Worm (Caenorhabditis elegans) whole organism, late embryonic: ENCODE results near the gene npp-1.
A peak's percentile ranks its signal among the peaks of the same experiment; 100 is the strongest.

ENCODE experiments used
- C08G9.2 ChIP-seq: sonication (generic microtip); optimal IDR thresholded peaks from 2 replicates; lab custom pipeline; 2016; ENCODE audit warnings: mild to moderate bottlenecking, missing genetic modification characterization, moderate library complexity, missing compliant biosample characterization
- F13H6.1 ChIP-seq: sonication (generic microtip); optimal IDR thresholded peaks from 2 replicates; lab custom pipeline; 2016; ENCODE audit warnings: missing genetic modification characterization, missing compliant biosample characterization
- ama-1 ChIP-seq: fragments of 150-350 bp; optimal IDR thresholded peaks from 2 replicates; lab custom pipeline; 2014
- ceh-18 ChIP-seq: sonication (generic microtip); optimal IDR thresholded peaks from 2 replicates; lab custom pipeline; 2016; ENCODE audit warnings: missing genetic modification characterization, missing compliant biosample characterization
- ceh-19 ChIP-seq: fragments of 200-800 bp; sonication (Bioruptor generic); optimal IDR thresholded peaks from 2 replicates; lab custom pipeline; 2018; ENCODE audit warnings: mild to moderate bottlenecking, missing genetic modification characterization, missing compliant biosample characterization
- ceh-2 ChIP-seq: sonication (generic microtip); optimal IDR thresholded peaks from 2 replicates; lab custom pipeline; 2016; ENCODE audit warnings: missing genotype, missing genetic modification characterization, missing compliant biosample characterization
- ceh-24 ChIP-seq: sonication (generic microtip); optimal IDR thresholded peaks from 2 replicates; lab custom pipeline; 2016; ENCODE audit warnings: mild to moderate bottlenecking, missing genetic modification characterization, missing compliant biosample characterization
- ceh-30 ChIP-seq: fragments of 150-350 bp; optimal IDR thresholded peaks from 2 replicates; lab custom pipeline; 2014; ENCODE audit warnings: missing biosample characterization, missing genetic modification characterization
- ceh-31 ChIP-seq: sonication (generic microtip); optimal IDR thresholded peaks from 2 replicates; lab custom pipeline; 2016; ENCODE audit warnings: missing genetic modification characterization, missing compliant biosample characterization
- ceh-9 ChIP-seq: sonication (generic microtip); optimal IDR thresholded peaks from 2 replicates; lab custom pipeline; 2016; ENCODE audit warnings: mild to moderate bottlenecking, missing genetic modification characterization, inconsistent platforms, missing compliant biosample characterization
- che-1 ChIP-seq: sonication (generic microtip); optimal IDR thresholded peaks from 2 replicates; lab custom pipeline; 2016; ENCODE audit warnings: mild to moderate bottlenecking, missing genetic modification characterization, missing compliant biosample characterization
- dmd-4 ChIP-seq: sonication (generic microtip); optimal IDR thresholded peaks from 2 replicates; lab custom pipeline; 2016; ENCODE audit warnings: borderline replicate concordance, missing genetic modification characterization, missing compliant biosample characterization
- elt-2 ChIP-seq: sonication (generic microtip); optimal IDR thresholded peaks from 2 replicates; lab custom pipeline; 2016; ENCODE audit warnings: missing genetic modification reagents, missing genetic modification characterization, missing compliant biosample characterization
- elt-4 ChIP-seq: sonication (generic microtip); optimal IDR thresholded peaks from 2 replicates; lab custom pipeline; 2016; ENCODE audit warnings: missing genetic modification characterization, missing compliant biosample characterization
- ets-4 ChIP-seq: sonication (generic microtip); optimal IDR thresholded peaks from 2 replicates; lab custom pipeline; 2016; ENCODE audit warnings: missing genetic modification characterization, missing compliant biosample characterization
- eyg-1 ChIP-seq: sonication (generic microtip); optimal IDR thresholded peaks from 2 replicates; lab custom pipeline; 2016; ENCODE audit warnings: missing genotype, missing genetic modification characterization, missing compliant biosample characterization
- fkh-10 ChIP-seq: fragments of 150-350 bp; optimal IDR thresholded peaks from 2 replicates; lab custom pipeline; 2014; ENCODE audit warnings: missing biosample characterization, missing genetic modification reagents, missing genetic modification characterization
- hlh-6 ChIP-seq: sonication (generic microtip); optimal IDR thresholded peaks from 2 replicates; lab custom pipeline; 2016; ENCODE audit warnings: missing genotype, missing genetic modification characterization, missing compliant biosample characterization
- hlh-8 ChIP-seq: sonication (generic microtip); optimal IDR thresholded peaks from 2 replicates; lab custom pipeline; 2016; ENCODE audit warnings: missing genotype, missing genetic modification characterization, missing compliant biosample characterization
- lin-11 ChIP-seq: fragments of 200-800 bp; sonication (Bioruptor generic); optimal IDR thresholded peaks from 2 replicates; lab custom pipeline; 2018; ENCODE audit warnings: mild to moderate bottlenecking, missing genetic modification characterization, missing compliant biosample characterization
- mec-3 ChIP-seq: sonication (generic microtip); optimal IDR thresholded peaks from 2 replicates; lab custom pipeline; 2016; ENCODE audit warnings: borderline replicate concordance, missing genetic modification characterization, missing compliant biosample characterization
- nfya-1 ChIP-seq: sonication (generic microtip); optimal IDR thresholded peaks from 2 replicates; lab custom pipeline; 2017; ENCODE audit warnings: missing genetic modification characterization, mild to moderate bottlenecking, missing compliant biosample characterization, antibody characterized with exemption, moderate library complexity
- odd-2 ChIP-seq: sonication (generic microtip); optimal IDR thresholded peaks from 2 replicates; lab custom pipeline; 2017; ENCODE audit warnings: antibody characterized with exemption, mild to moderate bottlenecking, missing genetic modification characterization, missing compliant biosample characterization
- pag-3 ChIP-seq: sonication (generic microtip); optimal IDR thresholded peaks from 2 replicates; lab custom pipeline; 2016; ENCODE audit warnings: missing compliant biosample characterization, missing genetic modification characterization, borderline replicate concordance
- pat-9 ChIP-seq: fragments of 200-800 bp; sonication (Bioruptor generic); optimal IDR thresholded peaks from 2 replicates; lab custom pipeline; 2018; ENCODE audit warnings: mild to moderate bottlenecking, missing genetic modification characterization, moderate library complexity, missing compliant biosample characterization
- pax-1 ChIP-seq: fragments of 150-350 bp; optimal IDR thresholded peaks from 2 replicates; lab custom pipeline; 2014; ENCODE audit warnings: missing biosample characterization, missing genetic modification characterization
- pha-4 ChIP-seq: fragments of 150-350 bp; optimal IDR thresholded peaks from 2 replicates; lab custom pipeline; 2018; ENCODE audit warnings: missing biosample characterization, missing genetic modification reagents, missing genetic modification characterization
- pqm-1 ChIP-seq: sonication (generic microtip); optimal IDR thresholded peaks from 2 replicates; lab custom pipeline; 2016; ENCODE audit warnings: missing genetic modification characterization, missing compliant biosample characterization
- pros-1 ChIP-seq: fragments of 150-350 bp; optimal IDR thresholded peaks from 2 replicates; lab custom pipeline; 2014; ENCODE audit warnings: missing biosample characterization, missing genetic modification reagents, missing genetic modification characterization
- sdc-2 ChIP-seq: sonication (generic microtip); optimal IDR thresholded peaks from 2 replicates; lab custom pipeline; 2016; ENCODE audit warnings: missing genotype, missing genetic modification characterization, missing compliant biosample characterization
- syd-9 ChIP-seq: sonication (generic microtip); optimal IDR thresholded peaks from 2 replicates; lab custom pipeline; 2016; ENCODE audit warnings: mild to moderate bottlenecking, missing genetic modification characterization, moderate library complexity, missing compliant biosample characterization
- unc-42 ChIP-seq: sonication (generic microtip); optimal IDR thresholded peaks from 2 replicates; lab custom pipeline; 2016; ENCODE audit warnings: missing genotype, missing genetic modification characterization, missing compliant biosample characterization
- unc-55 ChIP-seq: sonication (generic microtip); optimal IDR thresholded peaks from 2 replicates; lab custom pipeline; 2017; ENCODE audit warnings: missing biosample characterization, missing genetic modification reagents, missing genetic modification characterization

The npp-1 gene

ce11 chrIV:9848075-9848474, 10.2 kb upstream of the npp-1 start, which contains the start of gene K07F5.7:
Gene K07F5.7, minus strand, starts transcription at chrIV:9848175.
- no peak for TF ChIP-seq unc-42
- TF ChIP-seq nfya-1: no peak
- TF ChIP-seq pat-9: no peak

ce11 chrIV:9849624-9850023, 8.7 kb upstream of the npp-1 start, which contains the start of gene K07F5.8:
Gene K07F5.8, minus strand, starts transcription at chrIV:9849724.
- no peak for TF ChIP-seq ceh-9 (tag; lab: Kevin White, UChicago)
- TF ChIP-seq sdc-2: no peak
- no peak for TF ChIP-seq elt-4
- no peak for TF ChIP-seq C08G9.2 (tag; lab: Kevin White, UChicago)
- no peak for TF ChIP-seq ceh-19
- TF ChIP-seq eyg-1 (tag; lab: Kevin White, UChicago): no peak
- no peak for TF ChIP-seq ceh-31 (tag; lab: Kevin White, UChicago)
- no peak for TF ChIP-seq F13H6.1 (tag; lab: Kevin White, UChicago)

DNA sequence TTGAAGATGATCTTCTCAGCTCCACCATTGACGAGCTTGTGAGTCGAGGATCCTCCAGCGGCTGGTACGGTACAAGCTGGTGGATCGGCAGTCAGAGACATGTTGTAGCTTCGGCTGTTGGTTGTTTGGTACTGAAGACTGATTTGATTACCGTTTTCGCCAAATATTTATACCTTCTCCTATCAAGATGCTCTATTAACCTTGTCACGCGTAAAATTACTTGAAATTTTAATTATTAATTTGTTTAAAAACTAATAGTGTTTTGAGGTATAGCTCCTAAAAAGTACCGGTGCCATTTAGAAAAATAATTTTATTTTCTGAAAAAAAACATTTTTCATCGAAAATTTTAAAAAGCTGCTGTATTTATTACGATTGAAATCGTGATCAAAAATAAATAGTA, 7.4 kb upstream of the npp-1 start, which contains the start of gene ssp-10:
Gene ssp-10 (minus strand): TSS at position 101 of the 400 bp plus-strand sequence.
- TF ChIP-seq dmd-4 (no peak), pha-4 (tag; lab: Kevin White, UChicago) (no peak), mec-3 (tag; lab: Kevin White, UChicago) (no peak), ceh-30 (tag; lab: Kevin White, UChicago) (no peak), ama-1 (lab: Kevin White, UChicago) (no peak), ceh-9 (tag; lab: Kevin White, UChicago) (no peak), pqm-1 (no peak), ceh-2 (tag; lab: Kevin White, UChicago) (no peak), lin-11 (tag; lab: Kevin White, UChicago) (no peak), ceh-24 (tag; lab: Kevin White, UChicago) (no peak), ceh-18 (no peak), syd-9 (tag; lab: Kevin White, UChicago) (no peak), pax-1 (tag; lab: Kevin White, UChicago) (no peak)

- TF ChIP-seq elt-2 (tag; lab: Kevin White, UChicago) (no peak), C08G9.2 (tag; lab: Kevin White, UChicago) (no peak), ets-4 (tag; lab: Kevin White, UChicago) (no peak), che-1 (tag; lab: Kevin White, UChicago) (no peak), hlh-8 (tag; lab: Kevin White, UChicago) (no peak), ama-1 (lab: Kevin White, UChicago) (no peak), ceh-18 (no peak), hlh-6 (tag; lab: Kevin White, UChicago) (no peak), fkh-10 (no peak), nfya-1 (no peak), pqm-1 (no peak), ceh-31 (tag; lab: Kevin White, UChicago) (no peak), pag-3 (tag; lab: Kevin White, UChicago) (no peak), unc-55 (no peak), odd-2 (tag; lab: Kevin White, UChicago) (no peak), pha-4 (tag; lab: Kevin White, UChicago) (no peak)
These were observed 6.0 kb upstream of the npp-1 start, which contains the start of gene ssq-1 for ce11 chrIV:9852250-9852649. Gene ssq-1, plus strand, starts transcription at chrIV:9852550.

DNA sequence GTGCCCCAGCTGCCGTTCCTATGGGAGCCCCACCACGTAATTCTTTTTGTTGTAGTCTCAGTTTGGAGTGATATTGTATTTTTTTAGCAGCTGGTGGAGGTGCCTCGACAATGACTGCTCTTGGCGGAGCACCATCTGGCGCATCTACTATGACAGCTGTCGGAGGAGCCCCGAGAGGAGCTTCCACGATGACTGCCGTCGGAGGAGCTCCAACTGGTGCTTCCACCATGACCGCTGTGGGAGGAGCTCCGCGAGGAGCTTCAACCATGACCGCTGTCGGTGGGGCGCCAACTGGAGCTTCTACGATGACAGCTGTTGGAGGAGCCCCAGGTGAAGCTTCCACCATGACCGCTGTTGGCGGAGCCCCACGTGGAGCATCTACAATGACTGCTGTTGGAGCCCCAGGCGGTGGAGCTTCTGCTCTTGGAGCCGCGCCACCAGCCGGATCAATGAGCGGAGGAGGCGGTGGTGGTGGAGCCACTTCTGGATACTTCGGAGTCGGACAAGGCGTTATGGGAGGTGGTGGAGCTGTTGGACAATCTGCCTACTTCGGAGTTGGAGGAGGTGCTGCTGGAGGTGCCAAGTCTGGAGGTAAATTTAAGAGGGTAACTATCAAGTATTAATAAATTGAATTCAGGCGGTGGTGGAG, 5.3 kb upstream of the npp-1 start:
- TF ChIP-seq mec-3 (tag; lab: Kevin White, UChicago) (no peak), sdc-2 (peak; percentile 9)

- TF ChIP-seq elt-2 (tag; lab: Kevin White, UChicago) (peak; percentile 51), pros-1 (tag; lab: Kevin White, UChicago) (no peak)
- TF ChIP-seq, all 69 proteins: peak for 1
These were observed 3.3 kb upstream of the npp-1 start for ce11 chrIV:9854952-9855351.
